Worm (Caenorhabditis elegans): ENCODE data around the gene F53B3.3.

ce11 chrX:2920456-2920855 lies 49.5 kb upstream of the F53B3.3 start:
- TF ChIP-seq nhr-90 (tag; optimal IDR thresholded peaks at IDR 0.05): no peak
- TF ChIP-seq tbp1 (GFP tag; optimal IDR thresholded peaks at IDR 0.05): no peak
- no peak for TF ChIP-seq D2030.7 (GFP tag; IDR thresholded peaks at IDR 0.05)
- no peak for TF ChIP-seq mxl-1 (tag; optimal IDR thresholded peaks at IDR 0.05)
- no peak for TF ChIP-seq dox-1 (GFP tag; IDR thresholded peaks at IDR 0.05)
- TF ChIP-seq efl-1 (GFP tag; optimal IDR thresholded peaks at IDR 0.05): no peak
- TF ChIP-seq snpc-1.3 (tag; optimal IDR thresholded peaks at IDR 0.05; ENCODE audit: insufficient read depth): no peak
- TF ChIP-seq lsl-1 (GFP tag; optimal IDR thresholded peaks at IDR 0.05): no peak
- no peak for TF ChIP-seq dpl-1 (GFP tag; optimal IDR thresholded peaks at IDR 0.05)
- no peak for TF ChIP-seq ceh-58 (GFP tag; IDR thresholded peaks at IDR 0.05)

Data from whole organism, young adult.